Fruit fly (Drosophila melanogaster): ENCODE results near the gene Cph.

The Cph gene

DNA sequence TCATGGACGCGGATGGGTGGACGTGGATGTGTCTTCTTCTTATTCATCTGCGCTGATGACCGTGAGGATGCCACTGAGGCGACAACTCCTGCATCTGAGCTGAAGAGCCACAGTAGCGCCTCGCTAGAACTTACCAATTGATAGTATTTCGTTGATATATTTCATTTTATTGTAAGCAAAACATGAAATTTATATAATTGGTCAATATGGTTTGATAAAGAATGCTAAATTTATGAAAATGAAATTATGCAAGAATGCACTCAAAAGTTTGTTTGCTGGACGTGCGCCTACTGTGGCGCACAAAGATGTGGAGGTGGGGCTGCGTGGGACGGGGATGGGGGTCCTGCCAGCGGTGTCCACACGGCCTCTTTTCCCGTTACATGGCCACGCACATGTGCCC lies 28.8 kb downstream of the Cph start (continued):
- TF ChIP-seq TFAM (GFP tag; optimal IDR thresholded peaks at IDR 0.05) (no peak), Kr (GFP tag; optimal IDR thresholded peaks at IDR 0.05) (peak; percentile 1), Deaf1 (tag; optimal IDR thresholded peaks at IDR 0.05) (no peak), gsb-n (tag; optimal IDR thresholded peaks at IDR 0.05) (peak; percentile 40), Camta (GFP tag; optimal IDR thresholded peaks at IDR 0.05) (no peak), CG17361 (GFP tag; IDR thresholded peaks at IDR 0.05) (peak; percentile 49; the same call in 1 of the 3 replicates), Gug (GFP tag; IDR thresholded peaks at IDR 0.05) (peak; percentile 15; the same call in 1 of the 4 replicates), slp2 (GFP tag; optimal IDR thresholded peaks at IDR 0.05) (no peak), Atf6 (GFP tag; IDR thresholded peaks at IDR 0.05) (no peak), Atf-2 (GFP tag; optimal IDR thresholded peaks at IDR 0.05) (no peak), CG15011 (GFP tag; optimal IDR thresholded peaks at IDR 0.05) (no peak), CG33557 (GFP tag; optimal IDR thresholded peaks at IDR 0.05) (peak; percentile 65), CG6254 (GFP tag; optimal IDR thresholded peaks at IDR 0.05) (no peak), Trl (optimal IDR thresholded peaks at IDR 0.05) (no peak), Trl (GFP tag; optimal IDR thresholded peaks at IDR 0.05) (no peak), eyg (GFP tag; optimal IDR thresholded peaks at IDR 0.05) (no peak), nerfin-2 (GFP tag; IDR thresholded peaks at IDR 0.05; ENCODE audit: partially characterized antibody) (no peak), abd-A (tag; optimal IDR thresholded peaks at IDR 0.05) (no peak), Myb (GFP tag; optimal IDR thresholded peaks at IDR 0.05) (no peak), CG11085 (GFP tag; IDR thresholded peaks at IDR 0.05) (no peak), hb (GFP tag; IDR thresholded peaks at IDR 0.05; ENCODE audit: partially characterized antibody) (no peak), CG15696 (tag; optimal IDR thresholded peaks at IDR 0.05) (peak; percentile 82), CG2202 (tag; optimal IDR thresholded peaks at IDR 0.05) (peak; percentile 30), CG4707 (GFP tag; optimal IDR thresholded peaks at IDR 0.05) (no peak), stc (GFP tag; IDR thresholded peaks at IDR 0.05) (no peak), corto (GFP tag; optimal IDR thresholded peaks at IDR 0.05) (no peak), D19B (GFP tag; optimal IDR thresholded peaks at IDR 0.05) (no peak), bab2 (GFP tag; optimal IDR thresholded peaks at IDR 0.05) (no peak), phol (tag; optimal IDR thresholded peaks at IDR 0.05) (peak; percentile 68), Eip74EF (GFP tag; optimal IDR thresholded peaks at IDR 0.05) (no peak), CG12659 (GFP tag; optimal IDR thresholded peaks at IDR 0.05) (no peak), so (GFP tag; IDR thresholded peaks at IDR 0.05) (no peak), Med (GFP tag) (no peak), fd64A (GFP tag; optimal IDR thresholded peaks at IDR 0.05) (no peak), CG3407 (GFP tag; optimal IDR thresholded peaks at IDR 0.05) (no peak), CG12744 (GFP tag; optimal IDR thresholded peaks at IDR 0.05) (no peak), salm (tag; optimal IDR thresholded peaks at IDR 0.05) (no peak), fu2 (GFP tag; optimal IDR thresholded peaks at IDR 0.05) (no peak), esg (GFP tag; conservative IDR thresholded peaks at IDR 0.05) (no peak), gt (GFP tag; IDR thresholded peaks at IDR 0.05) (0 out of 2 replicates have a peak, but pooled peaks have one; percentile 14), CG17186 (GFP tag; optimal IDR thresholded peaks at IDR 0.05) (no peak), cad (GFP tag; optimal IDR thresholded peaks at IDR 0.05) (no peak), CG9437 (GFP tag; optimal IDR thresholded peaks at IDR 0.05) (no peak), tna (GFP tag; IDR thresholded peaks at IDR 0.05; ENCODE audit: partially characterized antibody) (no peak), grn (GFP tag; optimal IDR thresholded peaks at IDR 0.05) (no peak), Mrtf (GFP tag; IDR thresholded peaks at IDR 0.05) (no peak; the same call in 2 of the 3 replicates), CG33213 (GFP tag; optimal IDR thresholded peaks at IDR 0.05) (no peak), CG8290 (GFP tag; optimal IDR thresholded peaks at IDR 0.05) (no peak), CG8290 (tag; optimal IDR thresholded peaks at IDR 0.05) (no peak), tll (GFP tag; optimal IDR thresholded peaks at IDR 0.05) (no peak), schlank (tag; optimal IDR thresholded peaks at IDR 0.05) (no peak), CG14965 (GFP tag; optimal IDR thresholded peaks at IDR 0.05; ENCODE audit: borderline replicate concordance) (no peak)
